Worm (Caenorhabditis elegans) whole organism, young adult: ENCODE results near the gene T09F5.1.
A peak's percentile ranks its signal among the peaks of the same experiment; 100 is the strongest.

Source experiments
- B0035.1 ChIP-seq: sonication (generic microtip); optimal IDR thresholded peaks from 2 replicates; lab custom pipeline; 2016; ENCODE audit warnings: missing genetic modification characterization, mild to moderate bottlenecking, missing compliant biosample characterization, missing genotype, missing genetic modification reagents
- B0261.1 ChIP-seq: sonication (generic microtip); optimal IDR thresholded peaks from 2 replicates; lab custom pipeline; 2016; ENCODE audit warnings: mild to moderate bottlenecking, missing genetic modification characterization, moderate library complexity, missing compliant biosample characterization
- B0336.3 ChIP-seq: fragments of 200-800 bp; sonication (Bioruptor generic); IDR thresholded peaks from 2 replicates; pipeline ENCODE4 v1.3.6; 2022; ENCODE audit warnings: missing genetic modification characterization, missing compliant biosample characterization
- C06A6.2 ChIP-seq: fragments of 200-800 bp; sonication (Bioruptor generic); conservative IDR thresholded peaks from 2 replicates; pipeline ENCODE4 v1.3.6; 2022; ENCODE audit warnings: missing genetic modification characterization, missing compliant biosample characterization
- C17E4.6 ChIP-seq: fragments of 200-800 bp; sonication (Bioruptor generic); IDR thresholded peaks from 2 replicates; pipeline ENCODE4 v1.3.6; 2022; ENCODE audit warnings: missing genetic modification reagents, missing genetic modification characterization, missing compliant biosample characterization
- D2030.7 ChIP-seq: fragments of 200-800 bp; sonication (Bioruptor generic); IDR thresholded peaks from 2 replicates; pipeline ENCODE4 v1.3.6; 2022; ENCODE audit warnings: missing genetic modification reagents, missing genetic modification characterization, missing compliant biosample characterization
- F22D6.2 ChIP-seq: sonication (generic microtip); optimal IDR thresholded peaks from 2 replicates; lab custom pipeline; 2016; ENCODE audit warnings: mild to moderate bottlenecking, missing genetic modification characterization, missing compliant biosample characterization
- F39B2.1 ChIP-seq: fragments of 200-800 bp; sonication (Bioruptor generic); IDR thresholded peaks from 2 replicates; pipeline ENCODE4 v1.3.6; 2022; ENCODE audit warnings: missing genetic modification reagents, missing genetic modification characterization, missing compliant biosample characterization
- F55B11.4 ChIP-seq: sonication (generic microtip); optimal IDR thresholded peaks from 2 replicates; lab custom pipeline; 2016; ENCODE audit warnings: missing compliant biosample characterization, missing genetic modification characterization, borderline replicate concordance; ENCODE audit not compliant: insufficient read depth
- K12H6.12 ChIP-seq: fragments of 200-800 bp; sonication (Bioruptor generic); optimal IDR thresholded peaks from 2 replicates; lab custom pipeline; 2018; ENCODE audit warnings: mild to moderate bottlenecking, missing genetic modification characterization, missing compliant biosample characterization
- T07F8.4 ChIP-seq: sonication (generic microtip); optimal IDR thresholded peaks from 2 replicates; lab custom pipeline; 2016; ENCODE audit warnings: mild to moderate bottlenecking, missing genetic modification characterization, moderate library complexity, missing compliant biosample characterization
- Y56A3A.18 ChIP-seq: fragments of 200-800 bp; sonication (Bioruptor generic); IDR thresholded peaks from 2 replicates; pipeline ENCODE4 v1.3.6; 2022; ENCODE audit warnings: missing genetic modification reagents, missing genetic modification characterization, missing compliant biosample characterization
- ama-1 ChIP-seq, 3 experiments: fragments of 150-350 bp in 1 of 3; sonication (generic microtip) in 2 of 3; optimal IDR thresholded peaks; 2 replicates each; lab custom pipeline; 2014 to 2018; ENCODE audit warnings: missing biosample characterization in 2 of 3, missing genetic modification characterization in 2 of 3, missing genetic modification reagents in 2 of 3
- atf-7 ChIP-seq: sonication (generic microtip); optimal IDR thresholded peaks from 2 replicates; lab custom pipeline; 2017; ENCODE audit warnings: mild to moderate bottlenecking, missing genetic modification characterization, missing compliant biosample characterization
- attf-3 ChIP-seq: fragments of 200-800 bp; sonication (Bioruptor generic); conservative IDR thresholded peaks from 2 replicates; pipeline ENCODE4 v1.3.6; 2022; ENCODE audit warnings: missing genetic modification reagents, missing genetic modification characterization, missing compliant biosample characterization
- attf-5 ChIP-seq: fragments of 200-800 bp; sonication (Bioruptor generic); optimal IDR thresholded peaks from 2 replicates; lab custom pipeline; 2018; ENCODE audit warnings: mild to moderate bottlenecking, missing genetic modification characterization, missing compliant biosample characterization
- attf-6 ChIP-seq: fragments of 200-800 bp; sonication (Bioruptor generic); IDR thresholded peaks from 2 replicates; pipeline ENCODE4 v1.3.6; 2022; ENCODE audit warnings: missing genetic modification reagents, missing genetic modification characterization, missing compliant biosample characterization
- bed-1 ChIP-seq: fragments of 200-800 bp; sonication (Bioruptor generic); IDR thresholded peaks from 2 replicates; pipeline ENCODE4 v1.3.6; 2022; ENCODE audit warnings: missing genetic modification reagents, missing genetic modification characterization, missing compliant biosample characterization
- cebp-1 ChIP-seq, 2 experiments: fragments of 200-800 bp in 1 of 2; sonication (Bioruptor generic) in 1 of 2; sonication (generic microtip) in 1 of 2; IDR thresholded peaks in 1 of 2; optimal IDR thresholded peaks in 1 of 2; 2 replicates each; pipeline versions ENCODE4 v1.3.6 to Lab custom; 2017 to 2022; ENCODE audit warnings: missing compliant biosample characterization in 2 of 2, missing genetic modification characterization in 2 of 2, mild to moderate bottlenecking in 1 of 2, missing genetic modification reagents in 1 of 2, moderate library complexity in 1 of 2
- ceh-27 ChIP-seq: fragments of 200-800 bp; sonication (Bioruptor generic); optimal IDR thresholded peaks from 2 replicates; lab custom pipeline; 2018; ENCODE audit warnings: mild to moderate bottlenecking, missing genetic modification characterization, moderate library complexity, missing compliant biosample characterization
- ceh-58 ChIP-seq: fragments of 200-800 bp; sonication (Bioruptor generic); IDR thresholded peaks from 2 replicates; pipeline ENCODE4 v1.3.6; 2022; ENCODE audit warnings: missing genetic modification characterization, missing compliant biosample characterization
- ceh-91 ChIP-seq: fragments of 200-800 bp; sonication (Bioruptor generic); IDR thresholded peaks from 2 replicates; pipeline ENCODE4 v1.3.6; 2022; ENCODE audit warnings: missing genetic modification reagents, missing genetic modification characterization, missing compliant biosample characterization
- chd-7 ChIP-seq: sonication (generic microtip); optimal IDR thresholded peaks from 2 replicates; lab custom pipeline; 2016; ENCODE audit warnings: mild to moderate bottlenecking, missing genetic modification characterization, moderate library complexity, missing compliant biosample characterization
- dpff-1 ChIP-seq: sonication (generic microtip); optimal IDR thresholded peaks from 2 replicates; lab custom pipeline; 2017; ENCODE audit warnings: mild to moderate bottlenecking, missing genetic modification characterization, missing compliant biosample characterization
- egl-18 ChIP-seq: fragments of 200-800 bp; sonication (Bioruptor generic); IDR thresholded peaks from 2 replicates; pipeline ENCODE4 v1.3.6; 2022; ENCODE audit warnings: missing genetic modification reagents, missing genetic modification characterization, missing compliant biosample characterization
- egl-44 ChIP-seq: fragments of 200-800 bp; sonication (Bioruptor generic); IDR thresholded peaks from 2 replicates; pipeline ENCODE4 v1.3.6; 2022; ENCODE audit warnings: missing genetic modification reagents, missing genetic modification characterization, missing compliant biosample characterization
- ekl-4 ChIP-seq: fragments of 200-800 bp; sonication (Bioruptor generic); IDR thresholded peaks from 2 replicates; pipeline ENCODE4 v1.3.6; 2022; ENCODE audit warnings: missing genetic modification reagents, missing genetic modification characterization, missing compliant biosample characterization
- him-1 ChIP-seq: sonication (generic microtip); optimal IDR thresholded peaks from 2 replicates; lab custom pipeline; 2016; ENCODE audit warnings: missing genotype, missing genetic modification reagents, missing genetic modification characterization, missing compliant biosample characterization
- hlh-26 ChIP-seq: fragments of 200-800 bp; sonication (Bioruptor generic); conservative IDR thresholded peaks from 2 replicates; pipeline ENCODE4 v1.3.6; 2022; ENCODE audit warnings: missing genetic modification reagents, missing genetic modification characterization, missing compliant biosample characterization
- hmg-1.2 ChIP-seq: fragments of 200-800 bp; sonication (Bioruptor generic); IDR thresholded peaks from 2 replicates; pipeline ENCODE4 v1.3.6; 2022; ENCODE audit warnings: missing genetic modification reagents, missing genetic modification characterization, missing compliant biosample characterization
- hmg-20 ChIP-seq: fragments of 200-800 bp; sonication (Bioruptor generic); IDR thresholded peaks from 2 replicates; pipeline ENCODE4 v1.3.6; 2022; ENCODE audit warnings: missing genetic modification reagents, missing genetic modification characterization, missing compliant biosample characterization
- lag-1 ChIP-seq: fragments of 200-800 bp; sonication (Bioruptor generic); IDR thresholded peaks from 2 replicates; pipeline ENCODE4 v1.3.6; 2022; ENCODE audit warnings: missing genetic modification reagents, missing genetic modification characterization, missing compliant biosample characterization
- lsy-27 ChIP-seq: sonication (generic microtip); optimal IDR thresholded peaks from 2 replicates; lab custom pipeline; 2017; ENCODE audit warnings: missing genetic modification characterization, mild to moderate bottlenecking, missing compliant biosample characterization, antibody characterized with exemption, missing genotype, borderline replicate concordance; ENCODE audit not compliant: insufficient read depth
- mes-4 ChIP-seq: sonication (generic microtip); optimal IDR thresholded peaks from 2 replicates; lab custom pipeline; 2016; ENCODE audit warnings: missing genotype, missing genetic modification characterization, missing compliant biosample characterization
- nhr-120 ChIP-seq: fragments of 200-800 bp; sonication (Bioruptor generic); IDR thresholded peaks from 2 replicates; pipeline ENCODE4 v1.3.6; 2022; ENCODE audit warnings: missing genetic modification characterization, missing compliant biosample characterization
- nhr-179 ChIP-seq: sonication (generic microtip); optimal IDR thresholded peaks from 2 replicates; lab custom pipeline; 2016; ENCODE audit warnings: mild to moderate bottlenecking, missing genetic modification characterization, missing compliant biosample characterization
- nhr-27 ChIP-seq: fragments of 200-800 bp; sonication (Bioruptor generic); optimal IDR thresholded peaks from 2 replicates; lab custom pipeline; 2018; ENCODE audit warnings: mild to moderate bottlenecking, missing genetic modification characterization, moderate library complexity, missing compliant biosample characterization
- pbrm-1 ChIP-seq: fragments of 200-800 bp; sonication (Bioruptor generic); IDR thresholded peaks from 2 replicates; pipeline ENCODE4 v1.3.6; 2022; ENCODE audit warnings: missing genetic modification reagents, missing genetic modification characterization, missing compliant biosample characterization
- sdz-38 ChIP-seq: sonication (generic microtip); optimal IDR thresholded peaks from 2 replicates; lab custom pipeline; 2016; ENCODE audit warnings: missing genotype, missing genetic modification characterization, missing compliant biosample characterization
- tbx-9 ChIP-seq: sonication (generic microtip); optimal IDR thresholded peaks from 2 replicates; lab custom pipeline; 2016; ENCODE audit warnings: borderline replicate concordance, missing genetic modification characterization, inconsistent platforms, missing compliant biosample characterization
- tlf-1 ChIP-seq: fragments of 200-800 bp; sonication (Bioruptor generic); optimal IDR thresholded peaks from 2 replicates; lab custom pipeline; 2018; ENCODE audit warnings: mild to moderate bottlenecking, missing genetic modification characterization, missing compliant biosample characterization
- unc-130 ChIP-seq: sonication (generic microtip); optimal IDR thresholded peaks from 2 replicates; lab custom pipeline; 2016; ENCODE audit warnings: missing genetic modification reagents, missing genetic modification characterization, missing compliant biosample characterization
- xnd-1 ChIP-seq: sonication (generic microtip); optimal IDR thresholded peaks from 2 replicates; lab custom pipeline; 2016; ENCODE audit warnings: missing genotype, missing genetic modification reagents, missing genetic modification characterization, missing compliant biosample characterization
- ztf-18 ChIP-seq: sonication (generic microtip); optimal IDR thresholded peaks from 2 replicates; lab custom pipeline; 2016; ENCODE audit warnings: missing genotype, mild to moderate bottlenecking, missing genetic modification characterization, missing compliant biosample characterization
- ztf-22 ChIP-seq: fragments of 200-800 bp; sonication (Bioruptor generic); optimal IDR thresholded peaks from 2 replicates; lab custom pipeline; 2018; ENCODE audit warnings: mild to moderate bottlenecking, missing genetic modification characterization, moderate library complexity, missing compliant biosample characterization
- ztf-26 ChIP-seq: sonication (generic microtip); optimal IDR thresholded peaks from 2 replicates; lab custom pipeline; 2017; ENCODE audit warnings: missing genetic modification characterization, missing compliant biosample characterization
- ztf-28 ChIP-seq: fragments of 200-800 bp; sonication (Bioruptor generic); IDR thresholded peaks from 2 replicates; pipeline ENCODE4 v1.3.6; 2022; ENCODE audit warnings: missing genetic modification reagents, missing genetic modification characterization, missing compliant biosample characterization
- ztf-6 ChIP-seq: fragments of 200-800 bp; sonication (Bioruptor generic); IDR thresholded peaks from 2 replicates; pipeline ENCODE4 v1.3.6; 2022; ENCODE audit warnings: missing genetic modification reagents, missing genetic modification characterization, missing compliant biosample characterization

T09F5.1 gene

ce11 chrV:15136772-15137171, 12.1 kb upstream of the T09F5.1 start, which contains the start of gene aipl-1 (continued):
- 0 out of 2 replicates have a peak, but pooled peaks have one; percentile 36 for TF ChIP-seq cebp-1 (GFP tag; IDR thresholded peaks at IDR 0.05; lab: Robert Waterston, UW)
- TF ChIP-seq cebp-1 (tag; optimal IDR thresholded peaks at IDR 0.05; lab: Kevin White, UChicago): no peak
- TF ChIP-seq F55B11.4 (tag; lab: Kevin White, UChicago): no peak
- no peak for TF ChIP-seq chd-7
- no peak for TF ChIP-seq attf-3 (GFP tag; lab: Robert Waterston, UW)
- TF ChIP-seq hlh-26 (GFP tag; lab: Robert Waterston, UW): no peak
- TF ChIP-seq egl-18: no peak
- TF ChIP-seq tlf-1: no peak
- no peak for TF ChIP-seq hmg-20
- no peak for TF ChIP-seq C06A6.2 (GFP tag; lab: Robert Waterston, UW)
- TF ChIP-seq nhr-179 (tag; lab: Kevin White, UChicago): no peak
- no peak for TF ChIP-seq nhr-27
- TF ChIP-seq Y56A3A.18 (GFP tag; lab: Robert Waterston, UW): no peak
- no peak for TF ChIP-seq sdz-38
- peak; percentile 73 for TF ChIP-seq attf-5 (GFP tag; lab: Kevin White, UChicago)
- TF ChIP-seq attf-6 (GFP tag; lab: Robert Waterston, UW): no peak
- TF ChIP-seq egl-44 (GFP tag; lab: Robert Waterston, UW): no peak
- no peak for TF ChIP-seq xnd-1 (tag; lab: Kevin White, UChicago)
- TF ChIP-seq D2030.7 (GFP tag; lab: Robert Waterston, UW): peak; percentile 79
- no peak for TF ChIP-seq B0261.1 (tag; lab: Kevin White, UChicago)
- TF ChIP-seq ztf-28 (GFP tag; lab: Robert Waterston, UW): no peak
- TF ChIP-seq T07F8.4: no peak
- TF ChIP-seq mes-4 (tag; lab: Kevin White, UChicago): no peak
- no peak for TF ChIP-seq unc-130 (GFP tag; lab: Kevin White, UChicago)
- no peak for TF ChIP-seq tbx-9
- no peak for TF ChIP-seq bed-1 (GFP tag; lab: Robert Waterston, UW)
- peak; percentile 98 for TF ChIP-seq hmg-1.2
- TF ChIP-seq dpff-1 (tag; lab: Kevin White, UChicago): no peak
- no peak for TF ChIP-seq ztf-22 (GFP tag; lab: Kevin White, UChicago)
- TF ChIP-seq him-1 (tag; lab: Kevin White, UChicago): no peak
- TF ChIP-seq nhr-120 (GFP tag; lab: Robert Waterston, UW): no peak
- TF ChIP-seq ztf-18: no peak
- TF ChIP-seq C17E4.6 (GFP tag; lab: Robert Waterston, UW): no peak
- peak; percentile 52 for TF ChIP-seq ceh-27 (GFP tag; lab: Kevin White, UChicago)
- TF ChIP-seq B0336.3: no peak
- no peak for TF ChIP-seq K12H6.12 (tag; lab: Kevin White, UChicago)
- TF ChIP-seq F39B2.1 (GFP tag; lab: Robert Waterston, UW): no peak
- TF ChIP-seq ama-1 (optimal IDR thresholded peaks at IDR 0.05; lab: Kevin White, UChicago): no peak
- TF ChIP-seq ama-1 (GFP tag; optimal IDR thresholded peaks at IDR 0.05; lab: Kevin White, UChicago): no peak
- no peak for TF ChIP-seq ztf-6 (GFP tag; lab: Robert Waterston, UW)
- no peak for TF ChIP-seq pbrm-1 (GFP tag; lab: Robert Waterston, UW)
- no peak for TF ChIP-seq ekl-4
- TF ChIP-seq lsy-27: no peak
- TF ChIP-seq F22D6.2 (tag; lab: Kevin White, UChicago): no peak
- no peak for TF ChIP-seq B0035.1 (tag; lab: Kevin White, UChicago)
- TF ChIP-seq ceh-58 (GFP tag; lab: Robert Waterston, UW): no peak
- TF ChIP-seq lag-1 (GFP tag; lab: Robert Waterston, UW): no peak
- no peak for TF ChIP-seq atf-7
- TF ChIP-seq ceh-91: peak; percentile 46
- no peak for TF ChIP-seq ztf-26 (tag; lab: Kevin White, UChicago)
